Worm (Caenorhabditis elegans) whole organism, L4 larva: Measurements from ENCODE around the gene Y55F3AM.13.

ENCODE experiments used
- F26F4.8 ChIP-seq: fragments of 200-800 bp; sonication (Bioruptor generic); conservative IDR thresholded peaks from 2 replicates; pipeline ENCODE4 v1.3.6; 2022; ENCODE audit warnings: missing genetic modification characterization, missing compliant biosample characterization
- F37D6.2 ChIP-seq: sonication (generic microtip); optimal IDR thresholded peaks from 2 replicates; lab custom pipeline; 2016; ENCODE audit warnings: mild to moderate bottlenecking, missing genetic modification characterization, missing compliant biosample characterization
- F49E8.2 ChIP-seq: sonication (generic microtip); optimal IDR thresholded peaks from 2 replicates; lab custom pipeline; 2016; ENCODE audit warnings: missing compliant biosample characterization, mild to moderate bottlenecking, missing genetic modification characterization, borderline replicate concordance
- T20F7.1 ChIP-seq: fragments of 200-800 bp; sonication (Bioruptor generic); optimal IDR thresholded peaks from 2 replicates; lab custom pipeline; 2018; ENCODE audit warnings: mild to moderate bottlenecking, missing genetic modification characterization, missing compliant biosample characterization
- Y105C5A.15 ChIP-seq: fragments of 200-800 bp; sonication (Bioruptor generic); IDR thresholded peaks from 2 replicates; pipeline ENCODE4 v1.3.6; 2022; ENCODE audit warnings: missing genetic modification characterization, missing compliant biosample characterization
- aly-2 ChIP-seq: sonication (generic microtip); optimal IDR thresholded peaks from 2 replicates; lab custom pipeline; 2018; ENCODE audit warnings: missing biosample characterization, missing genetic modification characterization
- arid-1 ChIP-seq: fragments of 200-800 bp; sonication (Bioruptor generic); conservative IDR thresholded peaks from 2 replicates; pipeline ENCODE4 v1.3.6; 2022; ENCODE audit warnings: missing genetic modification reagents, missing genetic modification characterization, missing compliant biosample characterization
- ceh-28 ChIP-seq: fragments of 150-350 bp; optimal IDR thresholded peaks from 2 replicates; lab custom pipeline; 2014; ENCODE audit warnings: missing biosample characterization, missing genetic modification reagents, missing genetic modification characterization
- ceh-32 ChIP-seq: sonication (generic microtip); optimal IDR thresholded peaks from 2 replicates; lab custom pipeline; 2016; ENCODE audit warnings: mild to moderate bottlenecking, missing genetic modification characterization, missing compliant biosample characterization; ENCODE audit not compliant: poor library complexity
- ceh-44 ChIP-seq: fragments of 200-800 bp; sonication (Bioruptor generic); IDR thresholded peaks from 2 replicates; pipeline ENCODE4 v1.3.6; 2022; ENCODE audit warnings: missing genetic modification reagents, missing genetic modification characterization, missing compliant biosample characterization
- ceh-82 ChIP-seq: sonication (generic microtip); optimal IDR thresholded peaks from 2 replicates; lab custom pipeline; 2017; ENCODE audit warnings: missing biosample characterization, missing genetic modification characterization
- ces-1 ChIP-seq: fragments of 150-350 bp; sonication (generic microtip); optimal IDR thresholded peaks from 4 replicates; lab custom pipeline; 2014; ENCODE audit warnings: missing biosample characterization, missing genetic modification reagents, missing genetic modification characterization
- cey-2 ChIP-seq: sonication (generic microtip); optimal IDR thresholded peaks from 3 replicates; lab custom pipeline; 2017; ENCODE audit warnings: missing genetic modification characterization, mild to moderate bottlenecking, missing compliant biosample characterization, antibody characterized with exemption, borderline replicate concordance; ENCODE audit not compliant: insufficient read depth
- ctbp-1 ChIP-seq: fragments of 200-800 bp; sonication (Bioruptor generic); IDR thresholded peaks from 2 replicates; pipeline ENCODE4 v1.3.6; 2022; ENCODE audit warnings: missing genetic modification reagents, missing genetic modification characterization, missing compliant biosample characterization
- daf-12 ChIP-seq: fragments of 150-350 bp; optimal IDR thresholded peaks from 2 replicates; lab custom pipeline; 2014; ENCODE audit warnings: missing biosample characterization, missing genetic modification reagents, missing genetic modification characterization
- daf-8 ChIP-seq: fragments of 200-800 bp; sonication (Bioruptor generic); IDR thresholded peaks from 2 replicates; pipeline ENCODE4 v1.3.6; 2022; ENCODE audit warnings: missing genetic modification characterization, missing compliant biosample characterization
- dmd-9 ChIP-seq: fragments of 200-800 bp; sonication (Bioruptor generic); IDR thresholded peaks from 2 replicates; pipeline ENCODE4 v1.3.6; 2022; ENCODE audit warnings: missing genetic modification reagents, missing genetic modification characterization, missing compliant biosample characterization
- duxl-1 ChIP-seq: sonication (generic microtip); optimal IDR thresholded peaks from 2 replicates; lab custom pipeline; 2016; ENCODE audit warnings: mild to moderate bottlenecking, missing genetic modification characterization, moderate library complexity, missing compliant biosample characterization; ENCODE audit not compliant: poor library complexity
- egl-43 ChIP-seq: fragments of 200-800 bp; sonication (Bioruptor generic); IDR thresholded peaks from 2 replicates; pipeline ENCODE4 v1.3.6; 2022; ENCODE audit warnings: missing genetic modification reagents, missing genetic modification characterization, missing compliant biosample characterization
- hmg-1.1 ChIP-seq: fragments of 200-800 bp; sonication (Bioruptor generic); IDR thresholded peaks from 2 replicates; pipeline ENCODE4 v1.3.6; 2022; ENCODE audit warnings: missing genetic modification reagents, missing genetic modification characterization, missing compliant biosample characterization
- jun-1 ChIP-seq: fragments of 150-350 bp; optimal IDR thresholded peaks from 2 replicates; lab custom pipeline; 2014; ENCODE audit warnings: missing biosample characterization, missing genetic modification reagents, missing genetic modification characterization
- lin-15B ChIP-seq: fragments of 150-350 bp; sonication (generic microtip); optimal IDR thresholded peaks from 3 replicates; lab custom pipeline; 2014; ENCODE audit warnings: missing biosample characterization, missing genetic modification characterization
- lin-39 ChIP-seq: fragments of 150-350 bp; optimal IDR thresholded peaks from 2 replicates; lab custom pipeline; 2014; ENCODE audit warnings: missing biosample characterization, missing genetic modification reagents, missing genetic modification characterization
- lir-3 ChIP-seq: sonication (generic microtip); optimal IDR thresholded peaks from 2 replicates; lab custom pipeline; 2016; ENCODE audit warnings: mild to moderate bottlenecking, missing genetic modification characterization, missing compliant biosample characterization
- madf-5 ChIP-seq, 2 experiments: fragments of 200-800 bp; sonication (Bioruptor generic); IDR thresholded peaks; 2 replicates each; pipeline ENCODE4 v1.3.6; 2022; ENCODE audit warnings: missing compliant biosample characterization in 2 of 2, missing genetic modification characterization in 2 of 2
- mdl-1 ChIP-seq, 2 experiments: fragments of 150-350 bp in 1 of 2; sonication (generic microtip) in 1 of 2; optimal IDR thresholded peaks; 2 replicates each; lab custom pipeline; 2014 to 2017; ENCODE audit warnings: missing biosample characterization in 2 of 2, missing genetic modification characterization in 2 of 2
- mes-2 ChIP-seq: sonication (generic microtip); optimal IDR thresholded peaks from 2 replicates; lab custom pipeline; 2016; ENCODE audit warnings: missing genotype, mild to moderate bottlenecking, missing genetic modification characterization, missing compliant biosample characterization; ENCODE audit not compliant: poor library complexity, severe bottlenecking
- mxl-2 ChIP-seq: fragments of 200-800 bp; sonication (Bioruptor generic); conservative IDR thresholded peaks from 2 replicates; pipeline ENCODE4 v1.3.6; 2022; ENCODE audit warnings: missing genetic modification reagents, missing genetic modification characterization, missing compliant biosample characterization
- nhr-25 ChIP-seq: sonication (generic microtip); optimal IDR thresholded peaks from 2 replicates; lab custom pipeline; 2017; ENCODE audit warnings: missing genetic modification characterization, mild to moderate bottlenecking, missing compliant biosample characterization, antibody characterized with exemption, moderate library complexity, borderline replicate concordance; ENCODE audit not compliant: insufficient read depth
- nhr-28 ChIP-seq: fragments of 150-350 bp; optimal IDR thresholded peaks from 2 replicates; lab custom pipeline; 2014; ENCODE audit warnings: missing biosample characterization, missing genetic modification characterization
- nhr-41 ChIP-seq: fragments of 200-800 bp; sonication (Bioruptor generic); IDR thresholded peaks from 2 replicates; pipeline ENCODE4 v1.3.6; 2022; ENCODE audit warnings: missing genetic modification reagents, missing genetic modification characterization, missing compliant biosample characterization
- nhr-6 ChIP-seq: fragments of 150-350 bp; optimal IDR thresholded peaks from 2 replicates; lab custom pipeline; 2014; ENCODE audit warnings: missing biosample characterization, missing genetic modification characterization
- nhr-77 ChIP-seq: fragments of 150-350 bp; optimal IDR thresholded peaks from 2 replicates; lab custom pipeline; 2014; ENCODE audit warnings: missing biosample characterization, missing genetic modification characterization
- pha-4 ChIP-seq, 2 experiments: fragments of 150-350 bp in 1 of 2; fragments of 200-800 bp in 1 of 2; sonication (Bioruptor generic) in 1 of 2; IDR thresholded peaks in 1 of 2; optimal IDR thresholded peaks in 1 of 2; 2 replicates each; pipeline versions ENCODE4 v1.3.6 to Lab custom; 2014 to 2022; ENCODE audit warnings: missing genetic modification characterization in 2 of 2, missing genetic modification reagents in 2 of 2, missing biosample characterization in 1 of 2, missing compliant biosample characterization in 1 of 2
- rbr-2 ChIP-seq: sonication (generic microtip); optimal IDR thresholded peaks from 2 replicates; lab custom pipeline; 2016; ENCODE audit warnings: missing genotype, missing genetic modification characterization, missing compliant biosample characterization
- sdz-12 ChIP-seq: fragments of 200-800 bp; sonication (Bioruptor generic); optimal IDR thresholded peaks from 2 replicates; lab custom pipeline; 2018; ENCODE audit warnings: mild to moderate bottlenecking, missing genetic modification characterization, missing compliant biosample characterization
- snpc-1.2 ChIP-seq: fragments of 200-800 bp; sonication (Bioruptor generic); IDR thresholded peaks from 2 replicates; pipeline ENCODE4 v1.3.6; 2022; ENCODE audit warnings: missing genetic modification reagents, missing genetic modification characterization, missing compliant biosample characterization
- snpc-4 ChIP-seq: fragments of 150-350 bp; optimal IDR thresholded peaks from 2 replicates; lab custom pipeline; 2014; ENCODE audit warnings: missing biosample characterization, missing genetic modification characterization
- spr-1 ChIP-seq: sonication (generic microtip); optimal IDR thresholded peaks from 2 replicates; lab custom pipeline; 2016; ENCODE audit warnings: mild to moderate bottlenecking, missing genetic modification characterization, missing compliant biosample characterization
- spr-3 ChIP-seq: fragments of 200-800 bp; sonication (Bioruptor generic); optimal IDR thresholded peaks from 2 replicates; lab custom pipeline; 2018; ENCODE audit warnings: mild to moderate bottlenecking, missing genetic modification characterization, missing compliant biosample characterization
- tra-1 ChIP-seq: fragments of 200-800 bp; sonication (Bioruptor generic); IDR thresholded peaks from 2 replicates; pipeline ENCODE4 v1.3.6; 2022; ENCODE audit warnings: missing genetic modification reagents, missing genetic modification characterization, missing compliant biosample characterization
- unc-130 ChIP-seq: sonication (generic microtip); optimal IDR thresholded peaks from 2 replicates; lab custom pipeline; 2016; ENCODE audit warnings: missing genetic modification reagents, missing genetic modification characterization, missing compliant biosample characterization
- unc-39 ChIP-seq: sonication (generic microtip); optimal IDR thresholded peaks from 2 replicates; lab custom pipeline; 2017; ENCODE audit warnings: missing biosample characterization, missing genetic modification characterization
- unc-62 ChIP-seq, 3 experiments: fragments of 150-350 bp in 1 of 3; sonication (generic microtip); optimal IDR thresholded peaks in 2 of 3; peaks in 1 of 3; 1 replicate in 1 of 3; 2 replicates in 2 of 3; lab custom pipeline; 2014 to 2017; ENCODE audit warnings: missing biosample characterization in 3 of 3, missing genetic modification characterization in 3 of 3, missing genetic modification reagents in 3 of 3, missing genotype in 1 of 3
- vab-7 ChIP-seq: fragments of 200-800 bp; sonication (Bioruptor generic); IDR thresholded peaks from 2 replicates; pipeline ENCODE4 v1.3.6; 2022; ENCODE audit warnings: missing genetic modification reagents, missing genetic modification characterization, missing compliant biosample characterization
- zfp-2 ChIP-seq: sonication (generic microtip); optimal IDR thresholded peaks from 2 replicates; lab custom pipeline; 2016; ENCODE audit warnings: mild to moderate bottlenecking, missing genetic modification characterization, missing compliant biosample characterization

Y55F3AM.13 gene

ce11 chrIV:1065569-1065968 is 9.5 kb upstream of the Y55F3AM.13 start (continued):
- TF ChIP-seq snpc-4 (tag; lab: Kevin White, UChicago) (no peak), nhr-77 (no peak), madf-5 (GFP tag; IDR thresholded peaks at IDR 0.05; lab: Robert Waterston, UW) (0 out of 4 replicates have a peak, but pooled peaks of 1 of the 2 experiments have one; percentile 17), ceh-44 (no peak), ceh-28 (tag; lab: Kevin White, UChicago) (no peak), mxl-2 (GFP tag; lab: Robert Waterston, UW) (no peak), ces-1 (GFP tag; lab: Kevin White, UChicago) (no peak), unc-130 (GFP tag; lab: Kevin White, UChicago) (no peak), vab-7 (GFP tag; lab: Robert Waterston, UW) (no peak), dmd-9 (GFP tag; lab: Robert Waterston, UW) (no peak), F26F4.8 (GFP tag; lab: Robert Waterston, UW) (no peak), unc-62 (GFP tag; optimal IDR thresholded peaks at IDR 0.05 in 1 of 2; lab: Kevin White, UChicago) (no peak), unc-62 (tag; optimal IDR thresholded peaks at IDR 0.05; lab: Kevin White, UChicago) (no peak), pha-4 (GFP tag; IDR thresholded peaks at IDR 0.05; lab: Robert Waterston, UW) (no peak; the same call in 1 of the 2 replicates), pha-4 (tag; optimal IDR thresholded peaks at IDR 0.05; lab: Kevin White, UChicago) (no peak)

- TF ChIP-seq pha-4 (GFP tag; IDR thresholded peaks at IDR 0.05; lab: Robert Waterston, UW) (peak; percentile 26; the same call in 1 of the 2 replicates), pha-4 (tag; optimal IDR thresholded peaks at IDR 0.05; lab: Kevin White, UChicago) (no peak), ceh-82 (no peak), F37D6.2 (peak; percentile 3), unc-62 (GFP tag; optimal IDR thresholded peaks at IDR 0.05 in 1 of 2; lab: Kevin White, UChicago) (peak in 1 of 2 experiments; percentile 61), unc-62 (tag; optimal IDR thresholded peaks at IDR 0.05; lab: Kevin White, UChicago) (no peak), nhr-6 (tag; lab: Kevin White, UChicago) (no peak), tra-1 (GFP tag; lab: Robert Waterston, UW) (no peak), F49E8.2 (tag; lab: Kevin White, UChicago) (no peak), daf-12 (tag; lab: Kevin White, UChicago) (no peak), duxl-1 (tag; lab: Kevin White, UChicago) (no peak), unc-39 (tag; lab: Kevin White, UChicago) (no peak), jun-1 (tag; lab: Kevin White, UChicago) (no peak), zfp-2 (tag; lab: Kevin White, UChicago) (no peak), spr-1 (tag; lab: Kevin White, UChicago) (no peak), mes-2 (tag; lab: Kevin White, UChicago) (no peak), hmg-1.1 (GFP tag; lab: Robert Waterston, UW) (0 out of 2 replicates have a peak, but pooled peaks have one; percentile 22), lir-3 (tag; lab: Kevin White, UChicago) (no peak), nhr-41 (GFP tag; lab: Robert Waterston, UW) (no peak), lin-15B (tag; lab: Kevin White, UChicago) (no peak), cey-2 (tag; lab: Kevin White, UChicago) (no peak), Y105C5A.15 (no peak), lin-39 (tag; lab: Kevin White, UChicago) (no peak), sdz-12 (GFP tag; lab: Kevin White, UChicago) (no peak), egl-43 (0 out of 2 replicates have a peak, but pooled peaks have one; percentile 30), aly-2 (tag; lab: Kevin White, UChicago) (no peak), mdl-1 (tag; optimal IDR thresholded peaks at IDR 0.05; lab: Kevin White, UChicago) (peak in 1 of 2 experiments; percentile 66), nhr-25 (no peak), rbr-2 (peak; percentile 20), ctbp-1 (GFP tag; lab: Robert Waterston, UW) (no peak), ceh-32 (no peak), nhr-28 (tag; lab: Kevin White, UChicago) (no peak), daf-8 (GFP tag; lab: Robert Waterston, UW) (no peak), spr-3 (no peak), madf-5 (GFP tag; IDR thresholded peaks at IDR 0.05; lab: Robert Waterston, UW) (no peak), dmd-9 (GFP tag; lab: Robert Waterston, UW) (no peak), arid-1 (GFP tag; lab: Robert Waterston, UW) (no peak), snpc-1.2 (GFP tag; lab: Robert Waterston, UW) (no peak), T20F7.1 (GFP tag; lab: Kevin White, UChicago) (no peak)
Observed at ce11 chrIV:1064289-1064848, 8.3 kb upstream of the Y55F3AM.13 start.
